Fruit fly (Drosophila melanogaster) whole organism, prepupa: ENCODE data around the gene Ubc87F.

Source experiments
- CG10631 ChIP-seq: fragments of 200-800 bp; sonication (Bioruptor generic); optimal IDR thresholded peaks from 2 replicates; lab custom pipeline; 2016; ENCODE audit warnings: missing biosample characterization, missing genetic modification characterization
- CG10669 ChIP-seq: fragments of 200-800 bp; sonication (Bioruptor generic); optimal IDR thresholded peaks from 3 replicates; lab custom pipeline; 2018; ENCODE audit warnings: missing biosample characterization, mild to moderate bottlenecking, missing genetic modification characterization, moderate library complexity
- CG11294 ChIP-seq: fragments of 200-800 bp; sonication (Bioruptor generic); IDR thresholded peaks from 2 replicates; pipeline ENCODE4 v1.3.6; 2022; ENCODE audit warnings: missing biosample characterization, missing genetic modification characterization
- CG11902 ChIP-seq: fragments of 200-800 bp; sonication (Bioruptor generic); optimal IDR thresholded peaks from 3 replicates; lab custom pipeline; 2016; ENCODE audit warnings: missing biosample characterization, missing genetic modification characterization
- CG15336 ChIP-seq: fragments of 200-800 bp; sonication (Bioruptor generic); IDR thresholded peaks from 2 replicates; pipeline ENCODE4 v1.3.6; 2022; ENCODE audit warnings: missing biosample characterization, missing genetic modification characterization
- CG16779 ChIP-seq: fragments of 200-800 bp; sonication (Bioruptor generic); optimal IDR thresholded peaks from 3 replicates; lab custom pipeline; 2017; ENCODE audit warnings: missing biosample characterization, mild to moderate bottlenecking, missing genetic modification characterization
- CG3032 ChIP-seq: fragments of 200-800 bp; optimal IDR thresholded peaks from 2 replicates; lab custom pipeline; 2019; ENCODE audit warnings: missing biosample characterization, mild to moderate bottlenecking, missing genetic modification characterization, moderate library complexity
- CG32006 ChIP-seq: fragments of 200-800 bp; sonication (Bioruptor generic); optimal IDR thresholded peaks from 3 replicates; lab custom pipeline; 2017; ENCODE audit warnings: missing biosample characterization, mild to moderate bottlenecking, missing genetic modification characterization
- CG34406 ChIP-seq: fragments of 200-800 bp; sonication (Bioruptor generic); optimal IDR thresholded peaks from 3 replicates; lab custom pipeline; 2016; ENCODE audit warnings: missing biosample characterization, missing genetic modification characterization
- CG4318 ChIP-seq: fragments of 200-800 bp; sonication (Bioruptor generic); optimal IDR thresholded peaks from 3 replicates; lab custom pipeline; 2017; ENCODE audit warnings: missing biosample characterization, mild to moderate bottlenecking, missing genetic modification characterization
- CG6163 ChIP-seq: fragments of 200-800 bp; sonication (Bioruptor generic); IDR thresholded peaks from 3 replicates; pipeline ENCODE4 v1.3.6; 2022; ENCODE audit warnings: missing biosample characterization, missing genetic modification characterization
- CG6276 ChIP-seq: fragments of 200-800 bp; sonication (Bioruptor generic); optimal IDR thresholded peaks from 2 replicates; lab custom pipeline; 2017; ENCODE audit warnings: missing biosample characterization, mild to moderate bottlenecking, missing genetic modification characterization
- CG6792 ChIP-seq: fragments of 200-800 bp; sonication (Bioruptor generic); optimal IDR thresholded peaks from 3 replicates; lab custom pipeline; 2016; ENCODE audit warnings: missing biosample characterization, missing genetic modification characterization
- CG6808 ChIP-seq: fragments of 200-800 bp; sonication (Bioruptor generic); optimal IDR thresholded peaks from 3 replicates; lab custom pipeline; 2017; ENCODE audit warnings: missing biosample characterization, missing genetic modification characterization, mild to moderate bottlenecking, moderate library complexity, missing genetic modification reagents
- CG7368 ChIP-seq: fragments of 200-800 bp; sonication (Bioruptor generic); optimal IDR thresholded peaks from 3 replicates; lab custom pipeline; 2016; ENCODE audit warnings: missing biosample characterization, missing genetic modification characterization
- CG8119 ChIP-seq: fragments of 200-800 bp; sonication (Bioruptor generic); IDR thresholded peaks from 3 replicates; pipeline ENCODE4 v1.3.6; 2022; ENCODE audit warnings: missing biosample characterization, missing genetic modification characterization
- CG8319 ChIP-seq: fragments of 200-800 bp; sonication (Bioruptor generic); optimal IDR thresholded peaks from 3 replicates; lab custom pipeline; 2016; ENCODE audit warnings: missing biosample characterization, missing genetic modification characterization
- CG8632 ChIP-seq: fragments of 200-800 bp; sonication (Bioruptor generic); optimal IDR thresholded peaks from 3 replicates; lab custom pipeline; 2016; ENCODE audit warnings: missing biosample characterization, missing genetic modification characterization
- CG9139 ChIP-seq: fragments of 200-800 bp; sonication (Bioruptor generic); optimal IDR thresholded peaks from 3 replicates; lab custom pipeline; 2017; ENCODE audit warnings: missing biosample characterization, mild to moderate bottlenecking, missing genetic modification characterization
- Eip75B ChIP-seq: fragments of 200-800 bp; sonication (Bioruptor generic); optimal IDR thresholded peaks from 3 replicates; lab custom pipeline; 2016; ENCODE audit warnings: missing biosample characterization, missing genetic modification characterization
- Eip78C ChIP-seq: fragments of 200-800 bp; sonication (Bioruptor generic); peaks from one replicate; lab custom pipeline; 2016; ENCODE audit warnings: missing biosample characterization, missing genetic modification characterization
- Eip93F ChIP-seq: fragments of 200-800 bp; sonication (Bioruptor generic); optimal IDR thresholded peaks from 2 replicates; lab custom pipeline; 2016; ENCODE audit warnings: missing biosample characterization, mild to moderate bottlenecking, missing genetic modification characterization
- Ets21C ChIP-seq: fragments of 200-800 bp; sonication (Bioruptor generic); optimal IDR thresholded peaks from 3 replicates; lab custom pipeline; 2016; ENCODE audit warnings: missing biosample characterization, missing genetic modification characterization
- Ets96B ChIP-seq: fragments of 200-800 bp; optimal IDR thresholded peaks from 2 replicates; lab custom pipeline; 2019; ENCODE audit warnings: missing biosample characterization, mild to moderate bottlenecking, missing genetic modification characterization, moderate library complexity
- Gug ChIP-seq: fragments of 200-800 bp; sonication (Bioruptor generic); IDR thresholded peaks from 2 replicates; pipeline ENCODE4 v1.3.6; 2022; ENCODE audit warnings: missing biosample characterization, missing genetic modification characterization
- Hr4 ChIP-seq: fragments of 200-800 bp; sonication (Bioruptor generic); optimal IDR thresholded peaks from 3 replicates; lab custom pipeline; 2016; ENCODE audit warnings: missing biosample characterization, missing genetic modification characterization
- Lpt ChIP-seq: fragments of 200-800 bp; sonication (Bioruptor generic); optimal IDR thresholded peaks from 3 replicates; lab custom pipeline; 2016; ENCODE audit warnings: missing biosample characterization, missing genetic modification characterization
- OdsH ChIP-seq: fragments of 200-800 bp; sonication (Bioruptor generic); optimal IDR thresholded peaks from 3 replicates; lab custom pipeline; 2016; ENCODE audit warnings: missing biosample characterization, missing genetic modification characterization
- Sox102F ChIP-seq: fragments of 200-800 bp; sonication (Bioruptor generic); optimal IDR thresholded peaks from 2 replicates; lab custom pipeline; 2016; ENCODE audit warnings: missing biosample characterization, mild to moderate bottlenecking, missing genetic modification characterization
- Sox14 ChIP-seq: fragments of 200-800 bp; sonication (Bioruptor generic); optimal IDR thresholded peaks from 3 replicates; lab custom pipeline; 2016; ENCODE audit warnings: missing biosample characterization, missing genetic modification characterization
- Sox15 ChIP-seq: fragments of 200-800 bp; sonication (Bioruptor generic); optimal IDR thresholded peaks from 3 replicates; lab custom pipeline; 2016; ENCODE audit warnings: missing biosample characterization, missing genetic modification characterization
- achi ChIP-seq: fragments of 200-800 bp; sonication (Bioruptor generic); optimal IDR thresholded peaks from 3 replicates; lab custom pipeline; 2016; ENCODE audit warnings: missing biosample characterization, missing genetic modification characterization
- acj6 ChIP-seq: fragments of 200-800 bp; sonication (Bioruptor generic); optimal IDR thresholded peaks from 3 replicates; lab custom pipeline; 2016; ENCODE audit warnings: missing biosample characterization, missing genetic modification characterization
- cyc ChIP-seq: fragments of 200-800 bp; sonication (Bioruptor generic); optimal IDR thresholded peaks from 3 replicates; lab custom pipeline; 2016; ENCODE audit warnings: missing biosample characterization, missing genetic modification characterization
- dac ChIP-seq: fragments of 200-800 bp; sonication (Bioruptor generic); optimal IDR thresholded peaks from 2 replicates; lab custom pipeline; 2017; ENCODE audit warnings: missing biosample characterization, mild to moderate bottlenecking, missing genetic modification characterization
- dsx ChIP-seq: fragments of 200-800 bp; optimal IDR thresholded peaks from 3 replicates; lab custom pipeline; 2019; ENCODE audit warnings: missing biosample characterization, mild to moderate bottlenecking, missing genetic modification characterization, moderate library complexity; ENCODE audit not compliant: poor library complexity, severe bottlenecking
- eg ChIP-seq: fragments of 200-800 bp; sonication (Bioruptor generic); IDR thresholded peaks from 3 replicates; pipeline ENCODE4 v1.3.6; 2022; ENCODE audit warnings: missing biosample characterization, missing genetic modification characterization
- esn ChIP-seq: fragments of 200-800 bp; sonication (Bioruptor generic); optimal IDR thresholded peaks from 2 replicates; lab custom pipeline; 2016; ENCODE audit warnings: missing biosample characterization, mild to moderate bottlenecking, missing genetic modification characterization, moderate library complexity
- fd59A ChIP-seq: fragments of 200-800 bp; sonication (Bioruptor generic); optimal IDR thresholded peaks from 2 replicates; lab custom pipeline; 2017; ENCODE audit warnings: missing biosample characterization, mild to moderate bottlenecking, missing genetic modification characterization, missing genetic modification reagents
- fd85E ChIP-seq: fragments of 200-800 bp; sonication (Bioruptor generic); optimal IDR thresholded peaks from 3 replicates; lab custom pipeline; 2016; ENCODE audit warnings: missing biosample characterization, missing genetic modification characterization
- lz ChIP-seq: fragments of 200-800 bp; sonication (Bioruptor generic); optimal IDR thresholded peaks from 3 replicates; lab custom pipeline; 2016; ENCODE audit warnings: missing biosample characterization, missing genetic modification characterization
- net ChIP-seq: fragments of 200-800 bp; sonication (Bioruptor generic); optimal IDR thresholded peaks from 3 replicates; lab custom pipeline; 2016; ENCODE audit warnings: missing biosample characterization, missing genetic modification characterization
- pdm3 ChIP-seq: fragments of 200-800 bp; sonication (Bioruptor generic); optimal IDR thresholded peaks from 3 replicates; lab custom pipeline; 2016; ENCODE audit warnings: missing biosample characterization, missing genetic modification characterization
- salr ChIP-seq, 2 experiments: fragments of 200-800 bp; sonication (Bioruptor generic); optimal IDR thresholded peaks; 3 replicates each; lab custom pipeline; 2016 to 2018; ENCODE audit warnings: missing biosample characterization in 2 of 2, missing genetic modification characterization in 2 of 2, mild to moderate bottlenecking in 1 of 2
- spab ChIP-seq: fragments of 200-800 bp; sonication (Bioruptor generic); optimal IDR thresholded peaks from 2 replicates; lab custom pipeline; 2017; ENCODE audit warnings: missing biosample characterization, mild to moderate bottlenecking, missing genetic modification characterization, missing genetic modification reagents
- ss ChIP-seq, 2 experiments: fragments of 200-800 bp; sonication (Bioruptor generic); optimal IDR thresholded peaks; 2 replicates in 1 of 2; 3 replicates in 1 of 2; lab custom pipeline; 2017 to 2018; ENCODE audit warnings: mild to moderate bottlenecking in 2 of 2, missing biosample characterization in 2 of 2, missing genetic modification characterization in 2 of 2, moderate library complexity in 1 of 2
- topi ChIP-seq: fragments of 200-800 bp; sonication (Bioruptor generic); optimal IDR thresholded peaks from 3 replicates; lab custom pipeline; 2016; ENCODE audit warnings: missing biosample characterization, missing genetic modification characterization
- vri ChIP-seq: fragments of 200-800 bp; sonication (Bioruptor generic); optimal IDR thresholded peaks from 3 replicates; lab custom pipeline; 2016; ENCODE audit warnings: missing biosample characterization, mild to moderate bottlenecking, missing genetic modification characterization

The Ubc87F gene

DNA sequence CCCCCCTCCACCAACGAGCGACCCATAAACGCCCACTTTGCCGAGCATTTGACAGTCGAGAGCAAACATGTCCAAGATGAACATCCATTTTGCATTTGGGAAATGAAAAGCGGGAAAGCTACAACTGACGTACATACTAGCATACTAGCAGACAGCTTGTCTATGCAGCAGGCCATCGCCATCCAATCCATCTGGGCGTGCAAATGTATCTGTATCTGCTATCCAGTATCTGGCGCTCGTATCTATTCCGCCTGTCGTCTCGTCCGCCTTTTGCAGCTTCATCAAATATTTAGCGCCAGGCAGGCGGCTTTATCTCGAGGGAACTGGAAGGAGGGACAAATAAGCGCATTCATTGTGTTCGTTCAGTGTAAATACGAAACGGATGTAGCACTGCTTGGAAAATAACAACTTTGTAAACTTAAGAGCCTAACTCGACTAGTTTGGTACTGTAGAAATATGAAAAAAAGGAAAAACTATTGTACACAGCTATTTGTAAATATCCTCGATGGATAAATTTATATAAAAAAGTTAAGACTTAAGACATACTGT is 3.9 kb downstream of the Ubc87F start (continued):
- TF ChIP-seq salr (GFP tag; optimal IDR thresholded peaks at IDR 0.05; lab: Kevin White, UChicago) (peak in 1 of 2 experiments; percentile 53), Eip75B (no peak), CG32006 (GFP tag; lab: Kevin White, UChicago) (no peak), fd85E (GFP tag; lab: Kevin White, UChicago) (no peak), cyc (peak; percentile 9), vri (GFP tag; lab: Kevin White, UChicago) (no peak), Sox102F (GFP tag; lab: Kevin White, UChicago) (no peak), Sox15 (no peak), CG10631 (GFP tag; lab: Kevin White, UChicago) (peak; percentile 8), CG9139 (no peak), CG11902 (GFP tag; lab: Kevin White, UChicago) (no peak), topi (GFP tag; lab: Kevin White, UChicago) (no peak), Lpt (no peak), fd59A (peak; percentile 19), spab (GFP tag; lab: Kevin White, UChicago) (no peak)

DNA sequence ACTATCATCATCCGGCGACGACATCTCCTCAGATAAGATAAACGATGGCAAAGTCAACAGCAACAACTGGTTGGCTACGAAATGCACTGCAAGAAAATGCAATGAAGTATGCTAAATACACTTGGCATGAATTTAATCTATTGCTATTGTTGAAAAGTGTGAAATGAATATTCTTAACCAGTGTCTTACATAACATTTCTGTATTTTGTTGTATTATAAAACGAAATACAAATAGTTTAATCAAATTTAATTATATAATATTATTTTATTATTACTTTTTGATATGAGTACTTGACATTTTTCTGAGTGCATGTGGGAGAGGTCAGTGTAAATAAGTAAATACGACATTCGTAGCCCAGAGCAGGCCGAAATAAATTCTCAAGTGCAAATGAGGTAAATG is 4.4 kb downstream of the Ubc87F start:
- TF ChIP-seq CG6276 (GFP tag; lab: Kevin White, UChicago): peak; percentile 53
- peak; percentile 60 for TF ChIP-seq CG8632 (GFP tag; lab: Kevin White, UChicago)
- peak; percentile 59 for TF ChIP-seq CG4318 (GFP tag; lab: Kevin White, UChicago)
- TF ChIP-seq CG11902 (GFP tag; lab: Kevin White, UChicago): no peak
- peak; percentile 40 for TF ChIP-seq CG16779 (tag; lab: Kevin White, UChicago)
- no peak for TF ChIP-seq Sox102F (GFP tag; lab: Kevin White, UChicago)
- TF ChIP-seq salr (GFP tag; optimal IDR thresholded peaks at IDR 0.05; lab: Kevin White, UChicago): peak in 1 of 2 experiments; percentile 44
- TF ChIP-seq dsx (GFP tag; lab: Kevin White, UChicago): peak; percentile 52
- TF ChIP-seq CG6808: peak; percentile 49
- peak; percentile 62 for TF ChIP-seq Gug (GFP tag; lab: Robert Waterston, UW)
- TF ChIP-seq dac (GFP tag; lab: Kevin White, UChicago): no peak
- TF ChIP-seq CG9139: peak; percentile 49
- no peak for TF ChIP-seq Eip93F (GFP tag; lab: Kevin White, UChicago)
- peak; percentile 60 for TF ChIP-seq OdsH (GFP tag; lab: Kevin White, UChicago)
- TF ChIP-seq Ets96B (tag; lab: Kevin White, UChicago): peak; percentile 69
- peak; percentile 52 for TF ChIP-seq CG34406 (GFP tag; lab: Kevin White, UChicago)
- TF ChIP-seq CG11294 (GFP tag; lab: Robert Waterston, UW): peak; percentile 31; the same call in 1 of the 2 replicates
- TF ChIP-seq pdm3 (GFP tag; lab: Kevin White, UChicago): peak; percentile 40
- TF ChIP-seq eg (GFP tag; lab: Robert Waterston, UW): peak; percentile 64; the same call in 2 of the 3 replicates
- peak; percentile 36 for TF ChIP-seq spab (GFP tag; lab: Kevin White, UChicago)
- TF ChIP-seq achi (GFP tag; lab: Kevin White, UChicago): peak; percentile 57
- TF ChIP-seq cyc: no peak
- peak; percentile 78 for TF ChIP-seq CG15336 (GFP tag; lab: Robert Waterston, UW)
- no peak for TF ChIP-seq lz
- TF ChIP-seq Hr4 (GFP tag; lab: Kevin White, UChicago): peak; percentile 39
- peak; percentile 52 to 68 for TF ChIP-seq ss (GFP tag; optimal IDR thresholded peaks at IDR 0.05; lab: Kevin White, UChicago)
- TF ChIP-seq Sox15: no peak
- peak; percentile 46 for TF ChIP-seq CG10669 (GFP tag; lab: Kevin White, UChicago)
- no peak for TF ChIP-seq CG8319 (GFP tag; lab: Kevin White, UChicago)
- no peak for TF ChIP-seq vri (GFP tag; lab: Kevin White, UChicago)
- no peak for TF ChIP-seq CG7368
- TF ChIP-seq CG8119 (GFP tag; lab: Robert Waterston, UW): peak; percentile 79
- peak; percentile 39 for TF ChIP-seq Lpt
- TF ChIP-seq acj6 (GFP tag; lab: Kevin White, UChicago): peak; percentile 32
- peak; percentile 33 for TF ChIP-seq CG6792
- no peak for TF ChIP-seq Sox14 (GFP tag; lab: Kevin White, UChicago)
- TF ChIP-seq Ets21C: no peak
- peak; percentile 74 for TF ChIP-seq Eip78C (GFP tag; lab: Kevin White, UChicago)
- peak; percentile 80 for TF ChIP-seq CG32006 (GFP tag; lab: Kevin White, UChicago)
- TF ChIP-seq CG10631 (GFP tag; lab: Kevin White, UChicago): peak; percentile 48
- TF ChIP-seq esn: no peak
- TF ChIP-seq CG6163: peak; percentile 38; the same call in 1 of the 3 replicates
- TF ChIP-seq net (GFP tag; lab: Kevin White, UChicago): peak; percentile 34
- TF ChIP-seq CG3032 (tag; lab: Kevin White, UChicago): peak; percentile 54
